Worm (Caenorhabditis elegans): ENCODE measurements around the gene F07F6.1.

The F07F6.1 gene

DNA sequence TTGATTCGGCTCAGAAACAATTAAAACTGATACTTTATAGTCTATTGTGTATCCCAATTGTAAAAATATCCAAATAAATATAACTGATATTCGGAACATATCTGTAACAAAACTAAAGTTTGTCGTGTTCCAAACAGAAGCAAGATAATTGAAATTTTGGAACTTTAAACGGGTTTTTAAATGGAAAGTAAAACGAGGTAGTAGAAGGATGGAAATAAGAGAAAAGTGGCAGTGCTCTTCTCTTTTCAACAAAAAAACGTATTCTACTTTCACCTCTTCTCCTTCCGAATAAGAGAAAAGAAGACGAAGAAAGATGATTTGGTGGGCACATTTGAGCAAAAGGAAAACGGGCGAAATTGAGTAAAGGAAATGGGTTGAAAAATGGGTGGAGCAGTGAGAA, 8.8 kb downstream of the F07F6.1 start, which contains the start of gene nmr-1:
TSS of gene nmr-1 (minus strand) at position 101 of the 400 bp plus-strand sequence.
- TF ChIP-seq ceh-13 (GFP tag; optimal IDR thresholded peaks at IDR 0.05) (no peak), hmbx-1 (tag; optimal IDR thresholded peaks at IDR 0.05) (no peak), hnd-1 (tag; optimal IDR thresholded peaks at IDR 0.05) (no peak), ets-7 (tag; optimal IDR thresholded peaks at IDR 0.05) (no peak), F13C5.2 (tag; optimal IDR thresholded peaks at IDR 0.05) (no peak), aly-1 (tag; optimal IDR thresholded peaks at IDR 0.05) (no peak), ama-1 (optimal IDR thresholded peaks at IDR 0.05) (no peak), pes-1 (GFP tag; IDR thresholded peaks at IDR 0.05) (no peak), sea-1 (GFP tag; conservative IDR thresholded peaks at IDR 0.05) (no peak), tra-4 (tag; optimal IDR thresholded peaks at IDR 0.05) (no peak), hmg-4 (GFP tag; optimal IDR thresholded peaks at IDR 0.05) (no peak), B0310.2 (tag; optimal IDR thresholded peaks at IDR 0.05) (no peak), flt-1 (GFP tag; IDR thresholded peaks at IDR 0.05) (no peak), scrt-1 (GFP tag; IDR thresholded peaks at IDR 0.05) (no peak)

DNA sequence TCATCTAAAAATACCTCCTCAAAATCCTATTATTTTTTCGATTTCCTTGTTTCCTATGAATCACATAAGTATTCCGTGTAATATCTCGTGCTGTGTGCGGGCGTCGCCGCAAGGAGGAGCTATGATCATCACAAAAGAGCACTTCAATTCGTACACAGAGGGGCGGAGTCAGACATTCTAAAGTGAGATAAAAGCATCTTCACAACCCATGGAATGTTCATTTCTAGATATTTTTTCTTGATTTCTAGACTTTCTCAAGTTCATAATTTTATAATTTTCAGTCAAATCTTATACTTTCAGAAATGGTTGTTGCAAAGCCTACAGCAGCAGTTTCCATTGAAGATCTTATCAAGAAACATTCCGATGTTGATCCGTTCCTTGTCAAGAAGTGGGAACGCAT, 9.7 kb downstream of the F07F6.1 start, which contains the start of gene cex-1:
TSS of gene cex-1 (plus strand) at position 301 of the 400 bp plus-strand sequence.
- no peak for TF ChIP-seq flt-1 (GFP tag; IDR thresholded peaks at IDR 0.05)
- TF ChIP-seq hmbx-1 (tag; optimal IDR thresholded peaks at IDR 0.05): no peak
- no peak for TF ChIP-seq ceh-13 (GFP tag; optimal IDR thresholded peaks at IDR 0.05)
- no peak for TF ChIP-seq F13C5.2 (tag; optimal IDR thresholded peaks at IDR 0.05)
- TF ChIP-seq B0310.2 (tag; optimal IDR thresholded peaks at IDR 0.05): no peak
- TF ChIP-seq sea-1 (GFP tag; conservative IDR thresholded peaks at IDR 0.05): no peak
- no peak for TF ChIP-seq ceh-36 (tag; optimal IDR thresholded peaks at IDR 0.05)
- TF ChIP-seq scrt-1 (GFP tag; IDR thresholded peaks at IDR 0.05): no peak
- TF ChIP-seq tbx-11 (GFP tag; IDR thresholded peaks at IDR 0.05): no peak
- TF ChIP-seq hmg-4 (GFP tag; optimal IDR thresholded peaks at IDR 0.05): no peak
- TF ChIP-seq ets-7 (tag; optimal IDR thresholded peaks at IDR 0.05): no peak
- no peak for TF ChIP-seq tra-4 (tag; optimal IDR thresholded peaks at IDR 0.05)
- TF ChIP-seq tbx-37 (GFP tag; conservative IDR thresholded peaks at IDR 0.05): no peak
- TF ChIP-seq hnd-1 (tag; optimal IDR thresholded peaks at IDR 0.05): no peak

DNA sequence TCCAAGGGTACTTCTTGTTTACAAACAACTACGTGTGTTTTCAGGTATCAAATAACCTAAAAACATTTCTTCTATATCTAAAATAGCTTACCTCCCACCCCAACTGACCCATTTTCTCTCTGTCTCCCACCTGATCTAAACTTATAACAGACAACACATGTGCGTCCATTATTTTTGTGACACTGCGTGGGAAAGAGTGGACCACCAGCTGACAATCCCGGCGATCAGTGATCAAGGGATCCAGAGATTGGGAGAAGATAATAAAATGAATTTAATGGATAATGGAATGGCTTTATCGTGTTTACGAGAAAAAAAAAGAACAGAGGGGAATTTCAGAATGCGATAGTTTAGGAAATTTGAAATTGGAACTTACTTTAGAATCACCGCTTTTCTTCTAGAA, 11.5 kb downstream of the F07F6.1 start:
- TF ChIP-seq sea-1 (GFP tag; conservative IDR thresholded peaks at IDR 0.05) (no peak), ceh-36 (tag; optimal IDR thresholded peaks at IDR 0.05) (no peak), scrt-1 (GFP tag; IDR thresholded peaks at IDR 0.05) (no peak), hnd-1 (tag; optimal IDR thresholded peaks at IDR 0.05) (no peak), ets-7 (tag; optimal IDR thresholded peaks at IDR 0.05) (no peak), ama-1 (optimal IDR thresholded peaks at IDR 0.05) (no peak), tra-4 (tag; optimal IDR thresholded peaks at IDR 0.05) (no peak), pes-1 (GFP tag; IDR thresholded peaks at IDR 0.05) (no peak), flt-1 (GFP tag; IDR thresholded peaks at IDR 0.05) (no peak), hmg-4 (GFP tag; optimal IDR thresholded peaks at IDR 0.05) (no peak)

DNA sequence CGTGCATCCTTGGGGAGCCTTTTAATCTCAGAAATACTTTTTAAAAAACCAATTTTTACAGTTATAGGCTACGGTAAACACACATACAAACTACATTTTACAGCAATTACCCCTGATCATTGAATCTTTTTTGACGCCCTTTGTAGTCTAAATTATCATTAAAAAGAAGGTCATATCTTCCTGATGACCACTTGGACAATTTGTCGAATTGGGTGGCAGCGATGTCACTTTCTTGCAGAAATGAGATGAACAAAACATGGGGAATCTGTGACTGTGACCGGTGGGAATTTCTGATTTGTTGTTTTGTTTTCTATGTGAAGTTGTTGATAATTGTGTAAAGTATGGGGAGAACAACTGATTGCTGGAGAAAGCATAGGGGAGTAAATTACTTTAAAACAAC, 11.9 kb downstream of the F07F6.1 start:
- TF ChIP-seq hmbx-1 (tag; optimal IDR thresholded peaks at IDR 0.05) (no peak), tra-4 (tag; optimal IDR thresholded peaks at IDR 0.05) (no peak), B0310.2 (tag; optimal IDR thresholded peaks at IDR 0.05) (no peak), hmg-4 (GFP tag; optimal IDR thresholded peaks at IDR 0.05) (no peak), tbx-11 (GFP tag; IDR thresholded peaks at IDR 0.05) (no peak), ets-7 (tag; optimal IDR thresholded peaks at IDR 0.05) (no peak), sea-1 (GFP tag; conservative IDR thresholded peaks at IDR 0.05) (no peak), flt-1 (GFP tag; IDR thresholded peaks at IDR 0.05) (no peak), ceh-36 (tag; optimal IDR thresholded peaks at IDR 0.05) (no peak), ama-1 (optimal IDR thresholded peaks at IDR 0.05) (no peak), scrt-1 (GFP tag; IDR thresholded peaks at IDR 0.05) (no peak), aly-1 (tag; optimal IDR thresholded peaks at IDR 0.05) (no peak)

DNA sequence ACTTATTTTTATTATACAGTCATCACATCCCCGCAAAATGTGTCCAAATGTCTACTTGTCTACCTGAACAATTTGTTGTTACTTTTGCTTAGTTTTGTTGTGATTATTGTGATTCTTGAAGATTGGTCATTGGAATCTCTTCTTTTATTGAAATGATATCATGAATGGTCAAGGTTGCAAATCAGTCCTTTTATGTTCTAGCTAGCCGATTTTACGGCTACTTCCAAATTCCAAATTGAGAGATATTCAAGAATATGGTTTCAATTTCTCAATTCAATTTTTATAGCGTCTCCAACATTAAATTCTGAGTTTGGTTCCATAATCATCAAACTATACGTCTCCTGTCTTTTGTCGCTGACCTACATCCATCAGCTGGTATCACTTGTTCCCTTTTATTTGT, 13.6 kb downstream of the F07F6.1 start:
- TF ChIP-seq pes-1 (GFP tag; IDR thresholded peaks at IDR 0.05) (no peak), ama-1 (optimal IDR thresholded peaks at IDR 0.05) (no peak), scrt-1 (GFP tag; IDR thresholded peaks at IDR 0.05) (no peak), sea-1 (GFP tag; conservative IDR thresholded peaks at IDR 0.05) (no peak), B0310.2 (tag; optimal IDR thresholded peaks at IDR 0.05) (no peak), flt-1 (GFP tag; IDR thresholded peaks at IDR 0.05) (no peak), hnd-1 (tag; optimal IDR thresholded peaks at IDR 0.05) (no peak), ceh-13 (GFP tag; optimal IDR thresholded peaks at IDR 0.05) (no peak), hmg-4 (GFP tag; optimal IDR thresholded peaks at IDR 0.05) (no peak), ceh-36 (tag; optimal IDR thresholded peaks at IDR 0.05) (no peak), hmbx-1 (tag; optimal IDR thresholded peaks at IDR 0.05) (no peak), tra-4 (tag; optimal IDR thresholded peaks at IDR 0.05) (no peak), tbx-11 (GFP tag; IDR thresholded peaks at IDR 0.05) (no peak), F13C5.2 (tag; optimal IDR thresholded peaks at IDR 0.05) (no peak), aly-1 (tag; optimal IDR thresholded peaks at IDR 0.05) (no peak), tbx-37 (GFP tag; conservative IDR thresholded peaks at IDR 0.05) (no peak), ets-7 (tag; optimal IDR thresholded peaks at IDR 0.05) (no peak)

DNA sequence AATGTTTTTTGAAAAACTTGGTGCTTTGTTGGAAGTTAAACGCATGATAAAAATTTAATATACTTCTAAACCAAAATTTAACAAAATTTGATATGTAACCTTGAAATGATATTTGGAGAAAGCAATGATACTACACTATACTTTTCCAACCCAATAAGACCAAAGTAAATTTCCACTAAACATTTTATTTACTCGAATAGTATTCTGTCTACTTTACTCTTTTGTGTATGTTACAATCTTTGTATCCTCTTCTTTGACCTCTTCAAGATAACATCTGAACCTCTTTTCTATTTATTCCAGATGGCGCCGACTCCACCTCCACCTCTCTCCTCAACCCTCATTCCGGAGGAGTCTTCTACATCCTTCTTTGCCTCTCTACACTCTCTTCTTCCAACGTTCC, 15.9 kb downstream of the F07F6.1 start, which contains the start of gene dhs-5:
TSS of gene dhs-5 (plus strand) at position 301 of the 400 bp plus-strand sequence.
- TF ChIP-seq B0310.2 (tag; optimal IDR thresholded peaks at IDR 0.05) (no peak), tbx-37 (GFP tag; conservative IDR thresholded peaks at IDR 0.05) (no peak), hnd-1 (tag; optimal IDR thresholded peaks at IDR 0.05) (no peak), aly-1 (tag; optimal IDR thresholded peaks at IDR 0.05) (no peak), scrt-1 (GFP tag; IDR thresholded peaks at IDR 0.05) (no peak), flt-1 (GFP tag; IDR thresholded peaks at IDR 0.05) (no peak), pes-1 (GFP tag; IDR thresholded peaks at IDR 0.05) (no peak), hmbx-1 (tag; optimal IDR thresholded peaks at IDR 0.05) (no peak), sea-1 (GFP tag; conservative IDR thresholded peaks at IDR 0.05) (no peak), ceh-36 (tag; optimal IDR thresholded peaks at IDR 0.05) (no peak), ceh-13 (GFP tag; optimal IDR thresholded peaks at IDR 0.05) (no peak), tra-4 (tag; optimal IDR thresholded peaks at IDR 0.05) (no peak), ama-1 (optimal IDR thresholded peaks at IDR 0.05) (no peak), tbx-11 (GFP tag; IDR thresholded peaks at IDR 0.05) (no peak)

DNA sequence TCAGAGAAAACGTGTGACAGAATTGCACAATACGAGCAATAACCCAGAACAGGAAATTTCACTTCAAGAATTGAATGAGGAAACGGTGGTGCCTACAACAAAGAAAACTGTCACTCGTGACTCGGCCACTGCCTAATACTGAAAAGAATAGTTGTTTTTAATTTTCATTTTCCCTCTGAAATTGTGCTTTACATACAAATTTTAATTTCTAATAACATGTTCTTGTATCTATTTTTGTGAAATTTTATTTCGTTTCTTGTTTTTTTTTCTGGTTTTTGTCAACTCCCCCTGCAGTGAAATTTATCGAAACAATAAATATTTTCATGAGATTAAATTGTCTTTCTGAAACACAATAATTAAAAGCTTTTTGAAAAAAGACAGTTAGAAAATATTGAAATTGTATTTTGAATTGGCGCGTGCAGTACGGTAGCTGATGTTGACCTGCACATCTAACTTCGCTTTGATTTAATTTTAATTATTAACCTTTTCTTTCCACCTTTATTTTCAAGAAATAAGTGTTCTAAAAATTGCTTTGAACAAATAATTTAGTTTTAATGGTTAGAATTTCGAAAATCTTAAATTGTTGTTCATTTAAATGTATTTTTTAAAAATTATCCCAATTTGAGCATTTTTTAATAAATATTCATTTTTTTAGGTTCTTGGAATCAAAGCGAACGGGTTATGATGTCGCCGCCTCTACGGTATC, 18.1 kb downstream of the F07F6.1 start, which contains the start of gene daz-1:
TSS of gene daz-1 (plus strand) at position 656 of the 706 bp plus-strand sequence.
- TF ChIP-seq ama-1 (optimal IDR thresholded peaks at IDR 0.05): no peak
- no peak for TF ChIP-seq hnd-1 (tag; optimal IDR thresholded peaks at IDR 0.05)
- TF ChIP-seq scrt-1 (GFP tag; IDR thresholded peaks at IDR 0.05): no peak
- no peak for TF ChIP-seq tbx-11 (GFP tag; IDR thresholded peaks at IDR 0.05)
- no peak for TF ChIP-seq ets-7 (tag; optimal IDR thresholded peaks at IDR 0.05)
- TF ChIP-seq hmbx-1 (tag; optimal IDR thresholded peaks at IDR 0.05): no peak
- no peak for TF ChIP-seq tra-4 (tag; optimal IDR thresholded peaks at IDR 0.05)
- no peak for TF ChIP-seq F13C5.2 (tag; optimal IDR thresholded peaks at IDR 0.05)
- TF ChIP-seq hmg-4 (GFP tag; optimal IDR thresholded peaks at IDR 0.05): no peak
- no peak for TF ChIP-seq sea-1 (GFP tag; conservative IDR thresholded peaks at IDR 0.05)
- no peak for TF ChIP-seq ceh-13 (GFP tag; optimal IDR thresholded peaks at IDR 0.05)
- TF ChIP-seq tbx-37 (GFP tag; conservative IDR thresholded peaks at IDR 0.05): no peak
- TF ChIP-seq aly-1 (tag; optimal IDR thresholded peaks at IDR 0.05): no peak
- no peak for TF ChIP-seq flt-1 (GFP tag; IDR thresholded peaks at IDR 0.05)
- TF ChIP-seq B0310.2 (tag; optimal IDR thresholded peaks at IDR 0.05): no peak

Measured in whole organism, early embryonic.